Fruit fly (Drosophila melanogaster) whole organism, embryonic: Measurements from ENCODE around the gene CG1764.

Source experiments
- Awh ChIP-seq: fragments of 200-800 bp; sonication (Bioruptor generic); IDR thresholded peaks from 2 replicates; pipeline ENCODE4, ENCODE4 v1.3.6; 2022; ENCODE audit warnings: missing biosample characterization, missing genetic modification characterization
- BtbVII ChIP-seq: fragments of 200-800 bp; sonication (Bioruptor generic); optimal IDR thresholded peaks from 3 replicates; lab custom pipeline; 2017; ENCODE audit warnings: missing biosample characterization, mild to moderate bottlenecking, missing genetic modification characterization
- CG11398 ChIP-seq: fragments of 200-800 bp; sonication (Bioruptor generic); optimal IDR thresholded peaks from 2 replicates; lab custom pipeline; 2016; ENCODE audit warnings: missing biosample characterization, missing genetic modification characterization
- CG12659 ChIP-seq: fragments of 200-800 bp; sonication (Bioruptor generic); optimal IDR thresholded peaks from 3 replicates; lab custom pipeline; 2017; ENCODE audit warnings: mild to moderate bottlenecking, missing biosample characterization, missing genetic modification reagents, missing genetic modification characterization
- CG15011 ChIP-seq: fragments of 200-800 bp; sonication (Bioruptor generic); optimal IDR thresholded peaks from 3 replicates; lab custom pipeline; 2018; ENCODE audit warnings: missing biosample characterization, mild to moderate bottlenecking, missing genetic modification characterization
- CG1603 ChIP-seq: fragments of 200-800 bp; sonication (Bioruptor generic); optimal IDR thresholded peaks from 2 replicates; lab custom pipeline; 2019; ENCODE audit warnings: missing biosample characterization, mild to moderate bottlenecking, missing genetic modification characterization, moderate library complexity
- CG1647 ChIP-seq: fragments of 200-800 bp; sonication (Bioruptor generic); optimal IDR thresholded peaks from 3 replicates; lab custom pipeline; 2016; ENCODE audit warnings: missing biosample characterization, missing genetic modification characterization
- CG2129 ChIP-seq: fragments of 200-800 bp; sonication (Bioruptor generic); IDR thresholded peaks from 2 replicates; pipeline ENCODE4 v1.3.6; 2022; ENCODE audit warnings: missing biosample characterization, missing genetic modification characterization; ENCODE audit not compliant: partially characterized antibody
- CG3407 ChIP-seq: fragments of 200-800 bp; sonication (Bioruptor generic); optimal IDR thresholded peaks from 2 replicates; lab custom pipeline; 2018; ENCODE audit warnings: missing biosample characterization, mild to moderate bottlenecking, missing genetic modification characterization
- CG3726 ChIP-seq: fragments of 200-800 bp; sonication (Bioruptor generic); IDR thresholded peaks from 3 replicates; pipeline ENCODE4, ENCODE4 v1.3.6; 2022; ENCODE audit warnings: missing biosample characterization, missing genetic modification characterization
- CG3995 ChIP-seq: fragments of 200-800 bp; sonication (Bioruptor generic); optimal IDR thresholded peaks from 3 replicates; lab custom pipeline; 2016; ENCODE audit warnings: missing biosample characterization, missing genetic modification characterization
- CG4282 ChIP-seq: fragments of 200-800 bp; sonication (Bioruptor generic); optimal IDR thresholded peaks from 2 replicates; lab custom pipeline; 2016; ENCODE audit warnings: missing biosample characterization, missing genetic modification characterization
- CG7357 ChIP-seq: fragments of 200-800 bp; sonication (Bioruptor generic); IDR thresholded peaks from 3 replicates; pipeline ENCODE4 v1.3.6; 2022; ENCODE audit warnings: missing biosample characterization, missing genetic modification characterization
- CG7987 ChIP-seq: fragments of 200-800 bp; sonication (Bioruptor generic); optimal IDR thresholded peaks from 2 replicates; lab custom pipeline; 2018; ENCODE audit warnings: missing biosample characterization, mild to moderate bottlenecking, missing genetic modification characterization, moderate library complexity
- CG8290 ChIP-seq, 3 experiments: fragments of 200-800 bp; sonication (Bioruptor generic); optimal IDR thresholded peaks; 2 replicates each; lab custom pipeline; 2016 to 2019; ENCODE audit warnings: missing biosample characterization in 3 of 3, missing genetic modification characterization in 3 of 3, mild to moderate bottlenecking in 2 of 3, moderate library complexity in 1 of 3
- CG8765 ChIP-seq: fragments of 200-800 bp; sonication (Bioruptor generic); IDR thresholded peaks from 2 replicates; pipeline ENCODE4 v1.3.6; 2022; ENCODE audit warnings: missing biosample characterization, missing genetic modification characterization
- Dip2 ChIP-seq: fragments of 200-800 bp; sonication (Bioruptor generic); IDR thresholded peaks from 2 replicates; pipeline ENCODE4 v1.3.6; 2022; ENCODE audit warnings: missing biosample characterization, missing genetic modification characterization
- Doc2 ChIP-seq: fragments of 200-800 bp; sonication (Bioruptor generic); IDR thresholded peaks from 2 replicates; pipeline ENCODE4 v1.3.6; 2022; ENCODE audit warnings: missing biosample characterization, missing genetic modification characterization
- E2f2 ChIP-seq: fragments of 200-800 bp; sonication (Bioruptor generic); IDR thresholded peaks from 2 replicates; pipeline ENCODE4 v1.3.6; 2022; ENCODE audit warnings: missing biosample characterization, missing genetic modification characterization
- Eip74EF ChIP-seq, 2 experiments: fragments of 200-800 bp in 1 of 2; fragments of >200 bp in 1 of 2; sonication (Bioruptor generic) in 1 of 2; optimal IDR thresholded peaks; 2 replicates each; lab custom pipeline; 2017 to 2019; ENCODE audit warnings: missing biosample characterization in 2 of 2, missing genetic modification characterization in 2 of 2, mild to moderate bottlenecking in 1 of 2, moderate library complexity in 1 of 2
- Ets65A ChIP-seq: fragments of 200-800 bp; sonication (Bioruptor generic); peaks from one replicate; lab custom pipeline; 2016; ENCODE audit warnings: missing biosample characterization, missing genetic modification characterization
- HLH4C ChIP-seq: fragments of 200-800 bp; sonication (Bioruptor generic); IDR thresholded peaks from 3 replicates; pipeline ENCODE4 v1.3.6; 2022; ENCODE audit warnings: missing biosample characterization, missing genetic modification characterization; ENCODE audit not compliant: partially characterized antibody
- Hr3 ChIP-seq: fragments of 200-800 bp; sonication (Bioruptor generic); optimal IDR thresholded peaks from 3 replicates; lab custom pipeline; 2016; ENCODE audit warnings: missing biosample characterization, missing genetic modification characterization
- Mad ChIP-seq: fragments of 200-800 bp; sonication (Bioruptor generic); optimal IDR thresholded peaks from 2 replicates; lab custom pipeline; 2016; ENCODE audit warnings: missing biosample characterization, missing genetic modification characterization
- Med ChIP-seq: fragments of 200-800 bp; sonication (Bioruptor generic); peaks from one replicate; lab custom pipeline; 2016; ENCODE audit warnings: missing biosample characterization, missing genetic modification characterization, mild to moderate bottlenecking, inconsistent platforms, moderate library complexity
- Mes4 ChIP-seq: fragments of 200-800 bp; sonication (Bioruptor generic); optimal IDR thresholded peaks from 2 replicates; lab custom pipeline; 2016; ENCODE audit warnings: missing biosample characterization, missing genetic modification characterization
- NK7.1 ChIP-seq: fragments of 200-800 bp; sonication (Bioruptor generic); optimal IDR thresholded peaks from 3 replicates; lab custom pipeline; 2016; ENCODE audit warnings: missing biosample characterization, missing genetic modification characterization
- Nf-YA ChIP-seq: fragments of 200-800 bp; sonication (Bioruptor generic); IDR thresholded peaks from 2 replicates; pipeline ENCODE4 v1.3.6; 2022; ENCODE audit warnings: missing biosample characterization, missing genetic modification characterization
- Pdp1 ChIP-seq, 2 experiments: fragments of 200-800 bp; sonication (Bioruptor generic); optimal IDR thresholded peaks; 3 replicates each; lab custom pipeline; 2016; ENCODE audit warnings: missing biosample characterization in 2 of 2, missing genetic modification characterization in 2 of 2, mild to moderate bottlenecking in 1 of 2, moderate library complexity in 1 of 2
- Rfx ChIP-seq: fragments of 200-800 bp; sonication (Bioruptor generic); IDR thresholded peaks from 2 replicates; pipeline ENCODE4 v1.3.6; 2022; ENCODE audit warnings: missing biosample characterization, missing genetic modification characterization
- Sox100B ChIP-seq: fragments of 200-800 bp; sonication (Bioruptor generic); optimal IDR thresholded peaks from 3 replicates; lab custom pipeline; 2018; ENCODE audit warnings: missing biosample characterization, mild to moderate bottlenecking, missing genetic modification characterization
- Usf ChIP-seq: fragments of 200-800 bp; sonication (Bioruptor generic); optimal IDR thresholded peaks from 2 replicates; lab custom pipeline; 2017; ENCODE audit warnings: missing genotype, missing biosample characterization, missing genetic modification characterization
- ato ChIP-seq: fragments of 200-800 bp; sonication (Bioruptor generic); IDR thresholded peaks from 2 replicates; pipeline ENCODE4 v1.3.6; 2022; ENCODE audit warnings: missing biosample characterization, missing genetic modification characterization; ENCODE audit not compliant: partially characterized antibody
- bigmax ChIP-seq: fragments of 200-800 bp; sonication (Bioruptor generic); optimal IDR thresholded peaks from 2 replicates; lab custom pipeline; 2018; ENCODE audit warnings: missing biosample characterization, mild to moderate bottlenecking, missing genetic modification characterization
- btn ChIP-seq: fragments of 200-800 bp; sonication (Bioruptor generic); optimal IDR thresholded peaks from 2 replicates; lab custom pipeline; 2016; ENCODE audit warnings: missing biosample characterization, missing genetic modification characterization
- cad ChIP-seq: fragments of >200 bp; optimal IDR thresholded peaks from 2 replicates; lab custom pipeline; 2017; ENCODE audit warnings: missing biosample characterization, missing genetic modification characterization
- danr ChIP-seq: fragments of 200-800 bp; sonication (Bioruptor generic); IDR thresholded peaks from 2 replicates; pipeline ENCODE4 v1.3.6; 2022; ENCODE audit warnings: missing biosample characterization, missing genetic modification characterization
- dpn ChIP-seq, 2 experiments: fragments of 200-800 bp; sonication (Bioruptor generic); optimal IDR thresholded peaks; 3 replicates each; lab custom pipeline; 2016; ENCODE audit warnings: missing biosample characterization in 2 of 2, missing genetic modification characterization in 2 of 2
- eve ChIP-seq, 2 experiments: fragments of >200 bp; optimal IDR thresholded peaks; 2 replicates each; lab custom pipeline; 2017; ENCODE audit warnings: missing biosample characterization in 2 of 2, missing genetic modification characterization in 2 of 2
- gsb-n ChIP-seq: fragments of 200-800 bp; sonication (Bioruptor generic); optimal IDR thresholded peaks from 3 replicates; lab custom pipeline; 2018; ENCODE audit warnings: missing biosample characterization, mild to moderate bottlenecking, missing genetic modification characterization
- maf-S ChIP-seq: fragments of 200-800 bp; sonication (Bioruptor generic); optimal IDR thresholded peaks from 2 replicates; lab custom pipeline; 2016; ENCODE audit warnings: missing biosample characterization, missing genetic modification characterization
- oc ChIP-seq: fragments of 200-800 bp; sonication (Bioruptor generic); optimal IDR thresholded peaks from 2 replicates; lab custom pipeline; 2018; ENCODE audit warnings: missing biosample characterization, mild to moderate bottlenecking, missing genetic modification characterization, moderate library complexity
- pfk ChIP-seq: fragments of 200-800 bp; sonication (Bioruptor generic); optimal IDR thresholded peaks from 2 replicates; lab custom pipeline; 2018; ENCODE audit warnings: missing biosample characterization, mild to moderate bottlenecking, missing genetic modification characterization, moderate library complexity
- sens ChIP-seq: fragments of 200-800 bp; sonication (Bioruptor generic); peaks from one replicate; lab custom pipeline; 2016; ENCODE audit warnings: missing biosample characterization, missing genetic modification characterization
- unpg ChIP-seq: fragments of 200-800 bp; sonication (Bioruptor generic); optimal IDR thresholded peaks from 3 replicates; lab custom pipeline; 2018; ENCODE audit warnings: missing biosample characterization, mild to moderate bottlenecking, missing genetic modification characterization, moderate library complexity
- zen ChIP-seq: fragments of 200-800 bp; sonication (Bioruptor generic); optimal IDR thresholded peaks from 3 replicates; lab custom pipeline; 2018; ENCODE audit warnings: missing biosample characterization, mild to moderate bottlenecking, missing genetic modification characterization, moderate library complexity
- zfh2 ChIP-seq: fragments of 200-800 bp; sonication (Bioruptor generic); optimal IDR thresholded peaks from 2 replicates; lab custom pipeline; 2016; ENCODE audit warnings: missing biosample characterization, missing genetic modification characterization

Gene CG1764

dm6 chrX:13332702-13333243, 30.6 kb upstream of the CG1764 start (continued):
- TF ChIP-seq Sox100B = peak; percentile 6
- TF ChIP-seq Eip74EF (GFP tag; optimal IDR thresholded peaks at IDR 0.05; lab: Kevin White, UChicago) = no peak

dm6 chrX:13331814-13332701, 29.8 kb upstream of the CG1764 start:
- TF ChIP-seq sens (GFP tag; lab: Kevin White, UChicago) (peak; percentile 64), CG4282 (GFP tag; lab: Kevin White, UChicago) (no peak), oc (tag; lab: Kevin White, UChicago) (no peak), Mad (GFP tag; lab: Kevin White, UChicago) (no peak), Awh (GFP tag; lab: Robert Waterston, UW) (no peak), zfh2 (GFP tag; lab: Kevin White, UChicago) (peak; percentile 22), maf-S (GFP tag; lab: Kevin White, UChicago) (no peak), bigmax (GFP tag; lab: Kevin White, UChicago) (no peak), pfk (GFP tag; lab: Kevin White, UChicago) (no peak), HLH4C (no peak), eve (GFP tag; optimal IDR thresholded peaks at IDR 0.05; lab: Kevin White, UChicago) (peak in 1 of 2 experiments; percentile 85), CG3407 (GFP tag; lab: Kevin White, UChicago) (no peak), CG7357 (no peak), NK7.1 (GFP tag; lab: Kevin White, UChicago) (no peak), dpn (GFP tag; optimal IDR thresholded peaks at IDR 0.05; lab: Kevin White, UChicago) (no peak), danr (no peak), Doc2 (GFP tag; lab: Robert Waterston, UW) (no peak), gsb-n (no peak), CG8765 (no peak), Nf-YA (no peak), CG8290 (GFP tag; optimal IDR thresholded peaks at IDR 0.05; lab: Kevin White, UChicago) (peak; percentile 5), CG8290 (tag; optimal IDR thresholded peaks at IDR 0.05; lab: Kevin White, UChicago) (peak in 1 of 2 experiments; percentile 70), CG7987 (GFP tag; lab: Kevin White, UChicago) (no peak), Pdp1 (GFP tag; optimal IDR thresholded peaks at IDR 0.05; lab: Kevin White, UChicago) (no peak), Ets65A (no peak), zen (tag; lab: Kevin White, UChicago) (no peak), CG1603 (tag; lab: Kevin White, UChicago) (peak; percentile 53), btn (GFP tag; lab: Kevin White, UChicago) (no peak), CG12659 (GFP tag; lab: Kevin White, UChicago) (no peak), Usf (GFP tag; lab: Kevin White, UChicago) (no peak), Sox100B (no peak), ato (GFP tag; lab: Robert Waterston, UW) (no peak), CG15011 (GFP tag; lab: Kevin White, UChicago) (no peak), E2f2 (GFP tag; lab: Robert Waterston, UW) (no peak), Dip2 (GFP tag; lab: Robert Waterston, UW) (no peak), CG3995 (GFP tag; lab: Kevin White, UChicago) (no peak), Rfx (GFP tag; lab: Robert Waterston, UW) (no peak), Mes4 (no peak), unpg (peak; percentile 17), Med (peak; percentile 75), CG1647 (GFP tag; lab: Kevin White, UChicago) (no peak), CG2129 (GFP tag; lab: Robert Waterston, UW) (no peak), CG3726 (GFP tag; lab: Robert Waterston, UW) (no peak), BtbVII (GFP tag; lab: Kevin White, UChicago) (no peak), cad (GFP tag; lab: Kevin White, UChicago) (no peak), CG11398 (GFP tag; lab: Kevin White, UChicago) (no peak), Hr3 (no peak)
